Worm (Caenorhabditis elegans) whole organism, dauer: Measurements from ENCODE around the gene E02H4.7.

ENCODE experiments used
- unc-62 ChIP-seq: sonication (generic microtip); optimal IDR thresholded peaks from 2 replicates; lab custom pipeline; 2017; ENCODE audit warnings: missing biosample characterization, missing genetic modification reagents, missing genetic modification characterization

The E02H4.7 gene

ce11 chrX:14244493-14244892 lies 11.6 kb upstream of the E02H4.7 start:
- no peak for TF ChIP-seq unc-62 (GFP tag; lab: Kevin White, UChicago)

- no peak for TF ChIP-seq unc-62 (GFP tag; lab: Kevin White, UChicago)
Measured at ce11 chrX:14246518-14246917, 9.6 kb upstream of the E02H4.7 start, which contains the start of gene mlc-6. Gene mlc-6, minus strand, starts transcription at chrX:14246618.

- no peak for TF ChIP-seq unc-62 (GFP tag; lab: Kevin White, UChicago)
Measured at ce11 chrX:14247436-14248103, 8.5 kb upstream of the E02H4.7 start, which contains the start of gene K04C1.5. Gene K04C1.5, plus strand, starts transcription at chrX:14248053.

- TF ChIP-seq unc-62 (GFP tag; lab: Kevin White, UChicago) = no peak
Measured at ce11 chrX:14252042-14252441, 4.0 kb upstream of the E02H4.7 start, which contains the start of gene E02H4.6. Gene E02H4.6, minus strand, starts transcription at chrX:14252142.

ce11 chrX:14255031-14255430 lies 1.0 kb upstream of the E02H4.7 start, which contains the start of gene E02H4.5:
Gene E02H4.5, minus strand, starts transcription at chrX:14255131.
- no peak for TF ChIP-seq unc-62 (GFP tag; lab: Kevin White, UChicago)

- TF ChIP-seq unc-62 (GFP tag; lab: Kevin White, UChicago) = no peak
Measured at ce11 chrX:14257661-14258060, 1.6 kb downstream of the E02H4.7 start, which contains the start of gene E02H4.4. Gene E02H4.4, plus strand, starts transcription at chrX:14257961.

- no peak for TF ChIP-seq unc-62 (GFP tag; lab: Kevin White, UChicago)
Measured at ce11 chrX:14263473-14263872, 7.4 kb downstream of the E02H4.7 start, which contains the start of gene E02H4.8. Gene E02H4.8, minus strand, starts transcription at chrX:14263573.

- no peak for TF ChIP-seq unc-62 (GFP tag; lab: Kevin White, UChicago)
Measured at ce11 chrX:14267170-14267569, 11.1 kb downstream of the E02H4.7 start.

ce11 chrX:14267781-14268180 lies 11.7 kb downstream of the E02H4.7 start, which contains the start of gene del-1:
Gene del-1, plus strand, starts transcription at chrX:14268081.
- TF ChIP-seq unc-62 (GFP tag; lab: Kevin White, UChicago) = no peak

- TF ChIP-seq unc-62 (GFP tag; lab: Kevin White, UChicago) = no peak
Measured at ce11 chrX:14281526-14281925, 25.5 kb downstream of the E02H4.7 start, which contains the start of gene E02H4.2. Gene E02H4.2, minus strand, starts transcription at chrX:14281626.

ce11 chrX:14287888-14288287 lies 31.8 kb downstream of the E02H4.7 start:
- no peak for TF ChIP-seq unc-62 (GFP tag; lab: Kevin White, UChicago)

ce11 chrX:14289993-14290392 lies 33.9 kb downstream of the E02H4.7 start:
- no peak for TF ChIP-seq unc-62 (GFP tag; lab: Kevin White, UChicago)

ce11 chrX:14292632-14293031 lies 36.6 kb downstream of the E02H4.7 start:
- TF ChIP-seq unc-62 (GFP tag; lab: Kevin White, UChicago) = no peak

ce11 chrX:14296559-14296958 lies 40.5 kb downstream of the E02H4.7 start, which contains the start of gene madd-3:
Gene madd-3, minus strand, starts transcription at chrX:14296659.
- no peak for TF ChIP-seq unc-62 (GFP tag; lab: Kevin White, UChicago)

- no peak for TF ChIP-seq unc-62 (GFP tag; lab: Kevin White, UChicago)
Measured at ce11 chrX:14297209-14297608, 41.1 kb downstream of the E02H4.7 start.

ce11 chrX:14303078-14303477 lies 47.0 kb downstream of the E02H4.7 start, which contains the start of gene C11H1.5:
Gene C11H1.5, minus strand, starts transcription at chrX:14303178.
- TF ChIP-seq unc-62 (GFP tag; lab: Kevin White, UChicago) = no peak
